Worm (Caenorhabditis elegans) whole organism, L4 larva: ENCODE measurements around the gene F41G4.7.

ENCODE experiments used
- F44E2.7 ChIP-seq: fragments of 200-800 bp; sonication (Bioruptor generic); IDR thresholded peaks from 2 replicates; pipeline ENCODE4 v2.1.2; 2022; ENCODE audit warnings: missing genetic modification characterization, missing compliant biosample characterization
- R02D3.7 ChIP-seq: fragments of 150-350 bp; sonication (generic microtip); optimal IDR thresholded peaks from 3 replicates; lab custom pipeline; 2014; ENCODE audit warnings: missing biosample characterization, missing genetic modification characterization
- Y75B8A.6 ChIP-seq: fragments of 200-800 bp; sonication (Bioruptor generic); IDR thresholded peaks from 2 replicates; pipeline ENCODE4 v1.3.6; 2022; ENCODE audit warnings: missing genetic modification reagents, missing genetic modification characterization, missing compliant biosample characterization
- ama-1 ChIP-seq: fragments of 150-350 bp; optimal IDR thresholded peaks from 2 replicates; lab custom pipeline; 2014; ENCODE audit warnings: inconsistent platforms, mixed read lengths
- egl-27 ChIP-seq: sonication (generic microtip); optimal IDR thresholded peaks from 3 replicates; lab custom pipeline; 2017; ENCODE audit warnings: missing biosample characterization, missing genetic modification reagents, missing genetic modification characterization
- lin-13 ChIP-seq: fragments of 150-350 bp; optimal IDR thresholded peaks from 2 replicates; lab custom pipeline; 2014; ENCODE audit warnings: missing biosample characterization, missing genetic modification reagents, missing genetic modification characterization
- mdl-1 ChIP-seq, 2 experiments: fragments of 150-350 bp in 1 of 2; sonication (generic microtip) in 1 of 2; optimal IDR thresholded peaks; 2 replicates each; lab custom pipeline; 2014 to 2017; ENCODE audit warnings: missing biosample characterization in 2 of 2, missing genetic modification characterization in 2 of 2
- mxl-2 ChIP-seq: fragments of 200-800 bp; sonication (Bioruptor generic); conservative IDR thresholded peaks from 2 replicates; pipeline ENCODE4 v1.3.6; 2022; ENCODE audit warnings: missing genetic modification reagents, missing genetic modification characterization, missing compliant biosample characterization
- nhr-10 ChIP-seq: fragments of 150-350 bp; optimal IDR thresholded peaks from 2 replicates; lab custom pipeline; 2014; ENCODE audit warnings: missing biosample characterization, missing genetic modification characterization
- tag-97 ChIP-seq: fragments of 200-800 bp; sonication (Bioruptor generic); IDR thresholded peaks from 2 replicates; pipeline ENCODE4 v1.3.6; 2022; ENCODE audit warnings: missing genetic modification characterization, missing compliant biosample characterization
- unc-39 ChIP-seq: sonication (generic microtip); optimal IDR thresholded peaks from 2 replicates; lab custom pipeline; 2017; ENCODE audit warnings: missing biosample characterization, missing genetic modification characterization
- zip-11 ChIP-seq: fragments of 200-800 bp; sonication (Bioruptor generic); IDR thresholded peaks from 2 replicates; pipeline ENCODE4 v1.3.6; 2022; ENCODE audit warnings: missing genetic modification characterization, missing compliant biosample characterization

DNA sequence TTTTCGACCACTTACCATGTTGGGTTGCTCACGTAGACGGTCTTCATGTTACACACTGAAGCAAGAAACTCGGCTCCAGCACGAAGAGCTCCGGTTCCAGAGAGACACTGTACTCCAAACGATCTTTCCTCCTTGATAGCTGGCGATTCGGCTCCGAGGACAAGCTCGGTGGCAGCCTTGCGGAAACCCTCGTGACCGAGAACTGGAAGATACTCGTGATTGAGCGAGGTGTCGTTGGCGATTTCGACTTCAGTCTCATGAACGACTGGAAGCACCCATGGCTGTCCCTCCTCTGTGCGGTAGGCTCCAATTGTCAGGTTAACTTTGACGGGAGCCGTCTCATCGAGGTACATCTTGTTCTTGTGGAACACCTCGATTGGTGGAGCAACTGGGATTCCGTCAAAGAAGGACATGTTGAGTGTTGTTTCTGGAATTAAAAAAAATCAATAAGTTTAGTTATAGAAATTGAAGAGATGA lies 43.5 kb downstream of the F41G4.7 start, which contains the start of gene got-1.2:
- TF ChIP-seq mdl-1 (tag; optimal IDR thresholded peaks at IDR 0.05; lab: Kevin White, UChicago) (no peak), mxl-2 (GFP tag; lab: Robert Waterston, UW) (no peak), F44E2.7 (GFP tag; lab: Robert Waterston, UW) (no peak), zip-11 (GFP tag; lab: Robert Waterston, UW) (no peak), nhr-10 (tag; lab: Kevin White, UChicago) (no peak), ama-1 (no peak), Y75B8A.6 (GFP tag; lab: Robert Waterston, UW) (no peak), R02D3.7 (tag; lab: Kevin White, UChicago) (no peak), unc-39 (tag; lab: Kevin White, UChicago) (no peak), egl-27 (tag; lab: Kevin White, UChicago) (no peak), lin-13 (GFP tag; lab: Kevin White, UChicago) (no peak), tag-97 (no peak)
